Worm (Caenorhabditis elegans) whole organism, L2 larva: ENCODE measurements around the gene C15F1.8.

Experiments used
- ZK546.5 ChIP-seq: sonication (generic microtip); optimal IDR thresholded peaks from 2 replicates; lab custom pipeline; 2017; ENCODE audit warnings: missing biosample characterization, missing genetic modification characterization
- elt-1 ChIP-seq: fragments of 150-350 bp; optimal IDR thresholded peaks from 2 replicates; lab custom pipeline; 2014; ENCODE audit warnings: missing biosample characterization, missing genetic modification characterization
- fos-1 ChIP-seq: fragments of 150-350 bp; optimal IDR thresholded peaks from 2 replicates; lab custom pipeline; 2014; ENCODE audit warnings: missing biosample characterization, missing genetic modification characterization
- nhr-11 ChIP-seq: fragments of 150-350 bp; optimal IDR thresholded peaks from 2 replicates; lab custom pipeline; 2014; ENCODE audit warnings: missing biosample characterization, missing genetic modification characterization
- nhr-12 ChIP-seq: fragments of 150-350 bp; optimal IDR thresholded peaks from 2 replicates; lab custom pipeline; 2014; ENCODE audit warnings: missing biosample characterization, missing genetic modification characterization
- nhr-23 ChIP-seq: fragments of 150-350 bp; optimal IDR thresholded peaks from 2 replicates; lab custom pipeline; 2014; ENCODE audit warnings: missing biosample characterization, missing genetic modification reagents, missing genetic modification characterization

ce11 chrII:6992949-6993348 lies 15.3 kb upstream of the C15F1.8 start:
- TF ChIP-seq nhr-23 (tag; lab: Kevin White, UChicago) (no peak), nhr-12 (no peak), nhr-11 (no peak), elt-1 (tag; lab: Kevin White, UChicago) (no peak), fos-1 (tag; lab: Kevin White, UChicago) (no peak), ZK546.5 (tag; lab: Kevin White, UChicago) (no peak)
